Fruit fly (Drosophila melanogaster) Kc167 (cell line): ENCODE data around the gene apn.

ENCODE experiments used
- Myc ChIP-seq: fragments of >200 bp; optimal IDR thresholded peaks from 2 replicates; lab custom pipeline; 2017; ENCODE audit warnings: missing external identifiers
- Sin3A ChIP-seq: fragments of >200 bp; optimal IDR thresholded peaks from 2 replicates; lab custom pipeline; 2018; ENCODE audit warnings: missing external identifiers
- h ChIP-seq: fragments of >200 bp; optimal IDR thresholded peaks from 3 replicates; lab custom pipeline; 2018; ENCODE audit warnings: missing external identifiers
- insv ChIP-seq: fragments of >200 bp; optimal IDR thresholded peaks from 3 replicates; lab custom pipeline; 2018; ENCODE audit warnings: missing external identifiers
- psq ChIP-seq: fragments of >200 bp; optimal IDR thresholded peaks from 2 replicates; lab custom pipeline; 2017; ENCODE audit warnings: missing external identifiers

- TF ChIP-seq insv (lab: Kevin White, UChicago), result no peak
- TF ChIP-seq psq (lab: Kevin White, UChicago), result no peak
- no peak for TF ChIP-seq h
- TF ChIP-seq Sin3A (lab: Kevin White, UChicago), result no peak
- TF ChIP-seq Myc (lab: Kevin White, UChicago), result no peak
These were observed 16.8 kb upstream of the apn start for dm6 chr3R:13305318-13305899.
